Fruit fly (Drosophila melanogaster): ENCODE data around the gene skd.

skd gene

DNA sequence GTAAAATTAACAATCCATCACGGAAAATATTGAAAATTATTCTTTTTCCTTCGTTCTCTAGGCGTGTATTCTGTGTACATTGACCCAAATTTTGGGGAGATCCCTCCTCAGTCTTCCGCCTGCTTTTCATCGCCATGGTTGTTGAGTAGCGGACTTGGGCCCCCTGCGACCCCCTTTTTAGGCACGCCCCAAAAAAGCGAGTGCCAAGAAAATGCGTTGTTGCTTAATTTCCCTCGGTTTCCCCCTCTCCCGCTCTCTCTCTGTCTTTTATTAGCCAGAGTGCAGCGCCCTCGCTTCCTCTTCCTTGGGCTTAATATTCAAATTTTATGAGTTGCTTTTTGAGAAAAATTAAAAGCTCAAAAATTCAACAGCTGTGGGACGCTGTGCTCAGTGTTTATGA lies 13.6 kb upstream of the skd start:
- no peak for TF ChIP-seq brk (GFP tag; optimal IDR thresholded peaks at IDR 0.05)
- TF ChIP-seq Rel (GFP tag; optimal IDR thresholded peaks at IDR 0.05), result no peak
- TF ChIP-seq Rel (tag; optimal IDR thresholded peaks at IDR 0.05), result peak; percentile 43

DNA sequence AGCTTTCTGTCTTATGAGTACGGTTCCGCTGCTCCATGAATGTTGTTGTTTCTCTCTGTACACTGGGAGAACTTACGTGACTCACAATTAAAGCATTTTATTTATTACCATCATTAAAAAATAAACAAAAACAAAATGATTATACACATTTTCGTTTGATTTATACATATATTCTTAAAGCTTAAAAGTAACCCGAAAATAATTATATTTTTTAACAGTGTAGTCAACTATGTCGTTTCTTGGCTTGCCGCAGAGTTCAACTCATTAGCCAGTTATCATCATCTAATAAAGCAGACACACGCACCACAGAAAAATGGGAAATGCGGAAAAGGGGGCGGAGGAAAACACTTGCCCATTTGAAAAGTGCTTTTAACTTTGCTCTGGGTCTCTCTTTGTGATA lies 10.2 kb upstream of the skd start:
- TF ChIP-seq foxo (GFP tag; optimal IDR thresholded peaks at IDR 0.05), result peak in 1 of 2 experiments; percentile 35
- TF ChIP-seq ey (GFP tag; optimal IDR thresholded peaks at IDR 0.05), result peak; percentile 27
- TF ChIP-seq Jra (GFP tag; optimal IDR thresholded peaks at IDR 0.05), result no peak
- peak; percentile 29 for TF ChIP-seq sv (GFP tag; optimal IDR thresholded peaks at IDR 0.05)
- TF ChIP-seq CrebA (GFP tag; optimal IDR thresholded peaks at IDR 0.05; ENCODE audit: borderline replicate concordance), result no peak
- TF ChIP-seq Dfd (GFP tag; optimal IDR thresholded peaks at IDR 0.05), result no peak
- peak; percentile 37 for TF ChIP-seq psq (GFP tag; optimal IDR thresholded peaks at IDR 0.05)
- peak; percentile 16 for TF ChIP-seq fru (GFP tag; optimal IDR thresholded peaks at IDR 0.05)
- peak; percentile 35 for TF ChIP-seq h (GFP tag; optimal IDR thresholded peaks at IDR 0.05)
- TF ChIP-seq rgr (GFP tag; optimal IDR thresholded peaks at IDR 0.05), result peak; percentile 55
- no peak for TF ChIP-seq br (GFP tag; optimal IDR thresholded peaks at IDR 0.05)
- TF ChIP-seq N (GFP tag; optimal IDR thresholded peaks at IDR 0.05), result no peak
- TF ChIP-seq Abd-B (GFP tag; optimal IDR thresholded peaks at IDR 0.05), result no peak
- peak; percentile 41 for TF ChIP-seq Hnf4 (GFP tag; optimal IDR thresholded peaks at IDR 0.05)
- TF ChIP-seq OdsH (GFP tag; optimal IDR thresholded peaks at IDR 0.05), result peak; percentile 60

DNA sequence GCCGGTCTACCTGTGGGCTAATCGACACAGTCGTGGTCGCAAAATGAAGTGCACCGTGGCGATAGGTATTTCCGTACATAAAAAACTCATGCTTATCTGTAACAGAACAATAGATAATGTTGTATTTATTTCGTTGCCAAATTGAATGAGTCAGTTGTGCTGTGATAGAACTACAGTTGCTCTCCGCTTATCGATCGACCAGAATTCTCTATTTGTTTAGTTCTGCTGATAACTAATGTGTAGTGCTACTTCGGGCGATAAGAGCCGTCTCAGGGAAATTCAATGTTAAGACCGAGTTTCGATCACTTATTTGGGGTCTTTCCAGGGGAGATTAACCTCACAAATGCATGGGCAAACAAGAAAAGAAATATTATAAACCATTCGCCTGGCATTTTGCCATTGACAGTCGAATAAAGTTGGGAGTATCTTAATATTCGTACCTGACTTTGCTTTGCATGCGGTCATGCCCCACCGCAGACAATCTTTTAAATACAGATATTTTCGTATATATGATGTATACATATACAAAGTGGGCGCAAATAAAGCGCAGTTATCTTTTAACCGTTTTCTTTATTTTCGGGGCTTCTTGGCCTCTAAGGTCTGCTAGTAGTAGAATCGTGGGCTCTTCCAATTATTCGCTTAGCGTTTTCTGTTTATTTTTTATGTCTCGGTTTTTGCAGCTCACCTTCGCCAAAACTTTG lies 9.2 kb upstream of the skd start:
- TF ChIP-seq woc (GFP tag; optimal IDR thresholded peaks at IDR 0.05) (no peak), foxo (GFP tag; optimal IDR thresholded peaks at IDR 0.05) (peak in 1 of 2 experiments; percentile 1)

dm6 chr3L:21035231-21035630 lies 8.0 kb upstream of the skd start:
- TF ChIP-seq Dif (GFP tag; optimal IDR thresholded peaks at IDR 0.05; ENCODE audit: partially characterized antibody) (no peak), CG9705 (GFP tag; optimal IDR thresholded peaks at IDR 0.05) (no peak), brk (GFP tag; optimal IDR thresholded peaks at IDR 0.05) (no peak), GATAd (GFP tag; optimal IDR thresholded peaks at IDR 0.05) (no peak), OdsH (GFP tag; optimal IDR thresholded peaks at IDR 0.05) (no peak), dl (GFP tag; optimal IDR thresholded peaks at IDR 0.05; ENCODE audit: insufficient read depth in 1 of 2, partially characterized antibody in 2 of 2) (no peak), dmrt93B (GFP tag; optimal IDR thresholded peaks at IDR 0.05) (no peak), CG32264 (GFP tag; optimal IDR thresholded peaks at IDR 0.05) (no peak), Hnf4 (GFP tag; optimal IDR thresholded peaks at IDR 0.05) (no peak), foxo (GFP tag; optimal IDR thresholded peaks at IDR 0.05) (no peak), Myc (optimal IDR thresholded peaks at IDR 0.05) (no peak), rgr (GFP tag; optimal IDR thresholded peaks at IDR 0.05) (no peak)

DNA sequence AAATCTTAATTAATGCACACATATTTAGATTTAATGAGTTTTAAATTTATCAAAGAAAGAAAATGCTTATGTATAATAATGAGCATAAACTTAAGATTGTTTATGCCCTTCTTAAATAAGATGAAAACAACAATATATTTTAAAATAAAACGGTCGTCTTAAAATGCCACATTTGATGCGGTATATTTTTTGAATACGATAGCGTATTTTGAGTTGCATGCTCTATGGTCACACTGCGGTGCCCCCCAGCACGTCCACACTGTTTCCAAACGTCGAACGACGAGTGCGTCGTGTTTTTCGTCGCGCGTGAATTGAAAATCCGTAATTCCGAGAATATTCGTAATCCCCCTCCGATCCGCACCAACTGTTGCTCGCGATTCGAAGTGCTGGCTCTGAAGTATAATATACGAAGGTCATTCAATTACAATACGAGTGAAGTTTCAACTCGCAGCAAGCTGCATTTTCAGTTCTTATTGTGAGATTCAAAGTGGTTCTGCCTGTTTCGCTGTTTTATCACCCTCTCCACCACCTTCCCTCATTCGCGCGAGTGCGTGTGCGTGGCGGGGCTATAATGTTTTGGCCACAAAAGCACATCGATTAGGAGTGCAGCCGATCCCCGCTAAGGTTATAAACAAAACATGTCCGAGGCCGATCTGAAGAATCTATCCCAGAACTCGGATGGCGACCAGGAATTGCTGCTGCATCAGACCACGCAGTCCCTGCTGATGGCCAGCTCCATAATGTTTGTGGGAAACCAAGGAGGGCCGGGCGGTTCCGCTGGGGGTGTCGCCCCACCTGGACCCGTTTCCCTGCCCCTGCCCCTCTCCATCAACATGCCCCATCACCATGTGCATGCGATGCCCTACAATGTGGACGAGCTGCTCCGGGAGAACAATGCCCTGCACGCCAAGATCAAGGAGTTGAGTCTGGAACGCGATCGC lies 7.3 kb upstream of the skd start, which contains the start of gene siz:
TSS of gene siz (plus strand) at position 255 of the 941 bp plus-strand sequence.
- TF ChIP-seq tai (GFP tag; optimal IDR thresholded peaks at IDR 0.05) (no peak), usp (GFP tag; optimal IDR thresholded peaks at IDR 0.05) (no peak), Abd-B (GFP tag; optimal IDR thresholded peaks at IDR 0.05) (no peak), rgr (GFP tag; optimal IDR thresholded peaks at IDR 0.05) (peak; percentile 29), woc (GFP tag; optimal IDR thresholded peaks at IDR 0.05) (peak; percentile 33), br (GFP tag; optimal IDR thresholded peaks at IDR 0.05) (no peak), dsf (GFP tag; optimal IDR thresholded peaks at IDR 0.05; ENCODE audit: borderline replicate concordance) (no peak), CG9705 (GFP tag; optimal IDR thresholded peaks at IDR 0.05) (no peak), CG32264 (GFP tag; optimal IDR thresholded peaks at IDR 0.05) (no peak), jim (GFP tag; optimal IDR thresholded peaks at IDR 0.05) (no peak), h (GFP tag; optimal IDR thresholded peaks at IDR 0.05) (peak; percentile 23), Sp1 (GFP tag; optimal IDR thresholded peaks at IDR 0.05) (peak; percentile 39), Hr78 (GFP tag; optimal IDR thresholded peaks at IDR 0.05) (no peak), dmrt93B (GFP tag; optimal IDR thresholded peaks at IDR 0.05) (no peak), GATAd (GFP tag; optimal IDR thresholded peaks at IDR 0.05) (no peak), Myc (optimal IDR thresholded peaks at IDR 0.05) (no peak), brk (GFP tag; optimal IDR thresholded peaks at IDR 0.05) (peak; percentile 58), Hnf4 (GFP tag; optimal IDR thresholded peaks at IDR 0.05) (no peak), Vsx2 (GFP tag; optimal IDR thresholded peaks at IDR 0.05; ENCODE audit: partially characterized antibody) (no peak), psq (GFP tag; optimal IDR thresholded peaks at IDR 0.05) (peak; percentile 28), fru (GFP tag; optimal IDR thresholded peaks at IDR 0.05) (peak; percentile 24), Jra (GFP tag; optimal IDR thresholded peaks at IDR 0.05) (no peak), sage (GFP tag; optimal IDR thresholded peaks at IDR 0.05) (no peak), lola (GFP tag; optimal IDR thresholded peaks at IDR 0.05) (no peak), Hr83 (GFP tag; optimal IDR thresholded peaks at IDR 0.05; ENCODE audit: poor library complexity, severe bottlenecking) (no peak), sv (GFP tag; optimal IDR thresholded peaks at IDR 0.05) (no peak), OdsH (GFP tag; optimal IDR thresholded peaks at IDR 0.05) (no peak), pan (optimal IDR thresholded peaks at IDR 0.05) (no peak), dl (GFP tag; optimal IDR thresholded peaks at IDR 0.05; ENCODE audit: insufficient read depth in 1 of 2, partially characterized antibody in 2 of 2) (no peak), Dfd (GFP tag; optimal IDR thresholded peaks at IDR 0.05) (peak; percentile 96)
